Fruit fly (Drosophila melanogaster) whole organism, embryonic: ENCODE results near the gene Fpgs1.

Source experiments
- C15 ChIP-seq: fragments of 200-800 bp; sonication (Bioruptor generic); IDR thresholded peaks from 3 replicates; pipeline ENCODE4 v1.3.6; 2022; ENCODE audit warnings: missing biosample characterization, missing genetic modification characterization
- CG10147 ChIP-seq: fragments of 200-800 bp; sonication (Bioruptor generic); optimal IDR thresholded peaks from 2 replicates; lab custom pipeline; 2019; ENCODE audit warnings: missing biosample characterization, mild to moderate bottlenecking, missing genetic modification characterization, moderate library complexity
- CG10267 ChIP-seq: fragments of 200-800 bp; sonication (Bioruptor generic); optimal IDR thresholded peaks from 2 replicates; lab custom pipeline; 2018; ENCODE audit warnings: missing biosample characterization, mild to moderate bottlenecking, missing genetic modification characterization, moderate library complexity
- CG11560 ChIP-seq: fragments of 200-800 bp; sonication (Bioruptor generic); IDR thresholded peaks from 3 replicates; pipeline ENCODE4 v1.3.6; 2022; ENCODE audit warnings: missing biosample characterization, missing genetic modification characterization
- CG12942 ChIP-seq: fragments of 200-800 bp; sonication (Bioruptor generic); optimal IDR thresholded peaks from 3 replicates; lab custom pipeline; 2016; ENCODE audit warnings: missing biosample characterization, missing genetic modification characterization
- CG13287 ChIP-seq: fragments of 200-800 bp; sonication (Bioruptor generic); IDR thresholded peaks from 2 replicates; pipeline ENCODE4 v1.3.6; 2022; ENCODE audit warnings: missing biosample characterization, missing genetic modification characterization; ENCODE audit not compliant: partially characterized antibody
- CG16813 ChIP-seq: fragments of 200-800 bp; sonication (Bioruptor generic); IDR thresholded peaks from 3 replicates; pipeline ENCODE4 v1.3.6; 2022; ENCODE audit warnings: missing biosample characterization, missing genetic modification characterization; ENCODE audit not compliant: partially characterized antibody
- CG2116 ChIP-seq: fragments of 200-800 bp; sonication (Bioruptor generic); optimal IDR thresholded peaks from 3 replicates; lab custom pipeline; 2018; ENCODE audit warnings: missing biosample characterization, mild to moderate bottlenecking, missing genetic modification characterization
- CG30020 ChIP-seq: fragments of 200-800 bp; optimal IDR thresholded peaks from 2 replicates; lab custom pipeline; 2019; ENCODE audit warnings: missing biosample characterization, mild to moderate bottlenecking, missing genetic modification characterization, moderate library complexity
- CG3065 ChIP-seq: fragments of 200-800 bp; sonication (Bioruptor generic); optimal IDR thresholded peaks from 2 replicates; lab custom pipeline; 2016; ENCODE audit warnings: missing biosample characterization, missing genetic modification characterization
- CG3163 ChIP-seq: fragments of 200-800 bp; sonication (Bioruptor generic); optimal IDR thresholded peaks from 3 replicates; lab custom pipeline; 2016; ENCODE audit warnings: missing biosample characterization, missing genetic modification characterization
- CG3847 ChIP-seq: fragments of 200-800 bp; sonication (Bioruptor generic); IDR thresholded peaks from 2 replicates; pipeline ENCODE4 v1.3.6; 2022; ENCODE audit warnings: missing biosample characterization, missing genetic modification characterization
- CG4404 ChIP-seq: fragments of 200-800 bp; sonication (Bioruptor generic); IDR thresholded peaks from 2 replicates; pipeline ENCODE4 v1.3.6; 2022; ENCODE audit warnings: missing biosample characterization, missing genetic modification characterization
- CG6272 ChIP-seq: fragments of 200-800 bp; sonication (Bioruptor generic); IDR thresholded peaks from 2 replicates; pipeline ENCODE4 v1.3.6; 2022; ENCODE audit warnings: missing biosample characterization, missing genetic modification characterization
- CG6791 ChIP-seq: fragments of 200-800 bp; sonication (Bioruptor generic); IDR thresholded peaks from 3 replicates; pipeline ENCODE4 v1.3.6; 2022; ENCODE audit warnings: missing biosample characterization, missing genetic modification characterization; ENCODE audit not compliant: partially characterized antibody
- CG7987 ChIP-seq: fragments of 200-800 bp; sonication (Bioruptor generic); optimal IDR thresholded peaks from 2 replicates; lab custom pipeline; 2018; ENCODE audit warnings: missing biosample characterization, mild to moderate bottlenecking, missing genetic modification characterization, moderate library complexity
- CG8924 ChIP-seq: fragments of 200-800 bp; optimal IDR thresholded peaks from 3 replicates; lab custom pipeline; 2019; ENCODE audit warnings: missing biosample characterization, mild to moderate bottlenecking, missing genetic modification characterization, moderate library complexity
- CG9727 ChIP-seq: fragments of 200-800 bp; sonication (Bioruptor generic); optimal IDR thresholded peaks from 3 replicates; lab custom pipeline; 2017; ENCODE audit warnings: missing biosample characterization, mild to moderate bottlenecking, missing genetic modification characterization
- Dad ChIP-seq: fragments of 200-800 bp; sonication (Bioruptor generic); optimal IDR thresholded peaks from 3 replicates; lab custom pipeline; 2016; ENCODE audit warnings: missing biosample characterization, missing genetic modification characterization
- Dll ChIP-seq: fragments of 200-800 bp; sonication (Bioruptor generic); IDR thresholded peaks from 4 replicates; pipeline ENCODE4 v1.3.6; 2022; ENCODE audit warnings: missing biosample characterization, missing genetic modification characterization; ENCODE audit not compliant: partially characterized antibody
- Elba2 ChIP-seq: fragments of 200-800 bp; sonication (Bioruptor generic); optimal IDR thresholded peaks from 3 replicates; lab custom pipeline; 2016; ENCODE audit warnings: missing biosample characterization, missing genetic modification characterization
- H2.0 ChIP-seq: fragments of 200-800 bp; sonication (Bioruptor generic); IDR thresholded peaks from 2 replicates; pipeline ENCODE4 v1.3.6; 2022; ENCODE audit warnings: missing biosample characterization, missing genetic modification characterization
- HLH4C ChIP-seq: fragments of 200-800 bp; sonication (Bioruptor generic); IDR thresholded peaks from 3 replicates; pipeline ENCODE4 v1.3.6; 2022; ENCODE audit warnings: missing biosample characterization, missing genetic modification characterization; ENCODE audit not compliant: partially characterized antibody
- Myb ChIP-seq: fragments of 200-800 bp; sonication (Bioruptor generic); optimal IDR thresholded peaks from 2 replicates; lab custom pipeline; 2016; ENCODE audit warnings: missing biosample characterization, missing genetic modification characterization
- Nf-YC ChIP-seq: fragments of 200-800 bp; optimal IDR thresholded peaks from 3 replicates; lab custom pipeline; 2019; ENCODE audit warnings: missing biosample characterization, mild to moderate bottlenecking, missing genetic modification characterization, moderate library complexity
- Opbp ChIP-seq: fragments of 200-800 bp; sonication (Bioruptor generic); IDR thresholded peaks from 3 replicates; pipeline ENCODE4 v1.3.6; 2022; ENCODE audit warnings: missing biosample characterization, missing genetic modification characterization; ENCODE audit not compliant: partially characterized antibody
- Pdp1 ChIP-seq, 2 experiments: fragments of 200-800 bp; sonication (Bioruptor generic); optimal IDR thresholded peaks; 3 replicates each; lab custom pipeline; 2016; ENCODE audit warnings: missing biosample characterization in 2 of 2, missing genetic modification characterization in 2 of 2, mild to moderate bottlenecking in 1 of 2, moderate library complexity in 1 of 2
- Scr ChIP-seq: fragments of 200-800 bp; sonication (Bioruptor generic); IDR thresholded peaks from 2 replicates; pipeline ENCODE4 v1.3.6; 2022; ENCODE audit warnings: missing biosample characterization, missing genetic modification characterization; ENCODE audit not compliant: partially characterized antibody
- Ssrp ChIP-seq: fragments of 200-800 bp; sonication (Bioruptor generic); optimal IDR thresholded peaks from 2 replicates; lab custom pipeline; 2018; ENCODE audit warnings: missing biosample characterization, mild to moderate bottlenecking, missing genetic modification characterization, moderate library complexity
- Stat92E ChIP-seq, 3 experiments: fragments of >200 bp in 2 of 3; fragments of 200-800 bp in 1 of 3; sonication (Bioruptor generic) in 1 of 3; optimal IDR thresholded peaks; 2 replicates each; lab custom pipeline; 2017 to 2019; ENCODE audit warnings: missing biosample characterization in 3 of 3, missing genetic modification characterization in 3 of 3, mild to moderate bottlenecking in 1 of 3, moderate library complexity in 1 of 3
- Xbp1 ChIP-seq: fragments of 200-800 bp; sonication (Bioruptor generic); optimal IDR thresholded peaks from 3 replicates; lab custom pipeline; 2016; ENCODE audit warnings: missing biosample characterization, mild to moderate bottlenecking, missing genetic modification characterization
- YL-1 ChIP-seq: fragments of 200-800 bp; sonication (Bioruptor generic); optimal IDR thresholded peaks from 3 replicates; lab custom pipeline; 2017; ENCODE audit warnings: missing biosample characterization, mild to moderate bottlenecking, missing genetic modification characterization
- amos ChIP-seq: fragments of 200-800 bp; sonication (Bioruptor generic); IDR thresholded peaks from 2 replicates; pipeline ENCODE4 v1.3.6; 2022; ENCODE audit warnings: missing biosample characterization, missing genetic modification characterization; ENCODE audit not compliant: partially characterized antibody
- ato ChIP-seq: fragments of 200-800 bp; sonication (Bioruptor generic); IDR thresholded peaks from 2 replicates; pipeline ENCODE4 v1.3.6; 2022; ENCODE audit warnings: missing biosample characterization, missing genetic modification characterization; ENCODE audit not compliant: partially characterized antibody
- corto ChIP-seq: fragments of 200-800 bp; sonication (Bioruptor generic); optimal IDR thresholded peaks from 2 replicates; lab custom pipeline; 2016; ENCODE audit warnings: missing biosample characterization, mild to moderate bottlenecking, missing genetic modification characterization, moderate library complexity
- fd102C ChIP-seq: fragments of 200-800 bp; sonication (Bioruptor generic); optimal IDR thresholded peaks from 2 replicates; lab custom pipeline; 2018; ENCODE audit warnings: missing biosample characterization, mild to moderate bottlenecking, missing genetic modification characterization, moderate library complexity
- fd64A ChIP-seq: fragments of 200-800 bp; sonication (Bioruptor generic); optimal IDR thresholded peaks from 3 replicates; lab custom pipeline; 2018; ENCODE audit warnings: missing biosample characterization, mild to moderate bottlenecking, missing genetic modification characterization
- gfzf ChIP-seq: fragments of 200-800 bp; sonication (Bioruptor generic); optimal IDR thresholded peaks from 2 replicates; lab custom pipeline; 2016; ENCODE audit warnings: missing biosample characterization, mild to moderate bottlenecking, missing genetic modification characterization, moderate library complexity
- hb ChIP-seq: fragments of 200-800 bp; sonication (Bioruptor generic); IDR thresholded peaks from 3 replicates; pipeline ENCODE4 v1.3.6; 2022; ENCODE audit warnings: missing biosample characterization, missing genetic modification characterization; ENCODE audit not compliant: partially characterized antibody
- hbn ChIP-seq: fragments of 200-800 bp; sonication (Bioruptor generic); IDR thresholded peaks from 2 replicates; pipeline ENCODE4 v1.3.6; 2022; ENCODE audit warnings: missing biosample characterization, missing genetic modification characterization; ENCODE audit not compliant: partially characterized antibody
- insv ChIP-seq, 2 experiments: fragments of 200-800 bp; sonication (Bioruptor generic); optimal IDR thresholded peaks; 3 replicates each; lab custom pipeline; 2016 to 2018; ENCODE audit warnings: missing biosample characterization in 2 of 2, missing genetic modification characterization in 2 of 2
- kni ChIP-seq: fragments of 200-800 bp; sonication (Bioruptor generic); optimal IDR thresholded peaks from 3 replicates; lab custom pipeline; 2017; ENCODE audit warnings: mild to moderate bottlenecking, missing biosample characterization, missing genetic modification reagents, missing genetic modification characterization
- oc ChIP-seq: fragments of 200-800 bp; sonication (Bioruptor generic); optimal IDR thresholded peaks from 2 replicates; lab custom pipeline; 2018; ENCODE audit warnings: missing biosample characterization, mild to moderate bottlenecking, missing genetic modification characterization, moderate library complexity
- odd ChIP-seq: fragments of 200-800 bp; sonication (Bioruptor generic); optimal IDR thresholded peaks from 2 replicates; lab custom pipeline; 2017; ENCODE audit warnings: missing biosample characterization, mild to moderate bottlenecking, missing genetic modification characterization
- p53 ChIP-seq: fragments of 200-800 bp; sonication (Bioruptor generic); optimal IDR thresholded peaks from 2 replicates; lab custom pipeline; 2016; ENCODE audit warnings: missing biosample characterization, missing genetic modification characterization
- shn ChIP-seq: fragments of 200-800 bp; sonication (Bioruptor generic); optimal IDR thresholded peaks from 3 replicates; lab custom pipeline; 2016; ENCODE audit warnings: missing biosample characterization, missing genetic modification characterization
- stc ChIP-seq: fragments of 200-800 bp; sonication (Bioruptor generic); IDR thresholded peaks from 2 replicates; pipeline ENCODE4 v1.3.6; 2022; ENCODE audit warnings: missing biosample characterization, missing genetic modification characterization
- vvl ChIP-seq: fragments of 200-800 bp; sonication (Bioruptor generic); IDR thresholded peaks from 2 replicates; pipeline ENCODE4 v1.3.6; 2022; ENCODE audit warnings: missing biosample characterization, missing genetic modification characterization
- zen ChIP-seq: fragments of 200-800 bp; sonication (Bioruptor generic); optimal IDR thresholded peaks from 3 replicates; lab custom pipeline; 2018; ENCODE audit warnings: missing biosample characterization, mild to moderate bottlenecking, missing genetic modification characterization, moderate library complexity

Fpgs1 gene

DNA sequence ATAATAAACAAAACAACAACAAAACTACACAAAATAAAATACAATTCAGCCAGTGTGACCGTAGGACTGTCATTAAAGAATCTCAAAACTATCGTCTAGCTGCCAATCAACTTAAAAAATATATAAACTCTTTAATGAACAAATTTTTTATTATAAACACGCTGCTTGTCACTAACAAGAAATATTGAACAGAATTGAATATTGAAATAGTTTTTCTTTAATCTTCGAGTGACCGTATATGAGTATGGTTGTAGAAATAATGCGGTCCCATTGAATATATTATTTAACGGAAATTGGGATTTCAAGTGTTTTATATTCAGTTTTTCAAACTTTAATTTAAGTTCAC is 19.6 kb upstream of the Fpgs1 start, which contains the start of gene LIMK1 (continued):
- TF ChIP-seq CG9727 (GFP tag; lab: Kevin White, UChicago), result no peak
- TF ChIP-seq YL-1 (GFP tag; lab: Kevin White, UChicago), result no peak
- no peak for TF ChIP-seq shn
- TF ChIP-seq H2.0, result no peak
- TF ChIP-seq fd64A (GFP tag; lab: Kevin White, UChicago), result no peak
- no peak for TF ChIP-seq kni (GFP tag; lab: Kevin White, UChicago)
- peak; percentile 5 for TF ChIP-seq CG10147 (GFP tag; lab: Kevin White, UChicago)
- TF ChIP-seq p53, result no peak
- peak; percentile 36 for TF ChIP-seq CG30020 (tag; lab: Kevin White, UChicago)
- TF ChIP-seq stc (GFP tag; lab: Robert Waterston, UW), result no peak
- TF ChIP-seq gfzf, result peak; percentile 79
- TF ChIP-seq hb, result no peak
- TF ChIP-seq Myb (GFP tag; lab: Kevin White, UChicago), result peak; percentile 88
- no peak for TF ChIP-seq CG7987
- no peak for TF ChIP-seq CG3847 (GFP tag; lab: Robert Waterston, UW)
- peak; percentile 33; the same call in 1 of the 3 replicates for TF ChIP-seq HLH4C (GFP tag; lab: Robert Waterston, UW)
- no peak for TF ChIP-seq fd102C (GFP tag; lab: Kevin White, UChicago)
- TF ChIP-seq Xbp1 (GFP tag; lab: Kevin White, UChicago), result no peak
- TF ChIP-seq amos (GFP tag; lab: Robert Waterston, UW), result peak; percentile 56
- TF ChIP-seq Stat92E (GFP tag; optimal IDR thresholded peaks at IDR 0.05; lab: Kevin White, UChicago), result peak in 1 of 3 experiments; percentile 12
- TF ChIP-seq Pdp1 (GFP tag; optimal IDR thresholded peaks at IDR 0.05; lab: Kevin White, UChicago), result peak in 1 of 2 experiments; percentile 22
- TF ChIP-seq CG3065, result no peak
- TF ChIP-seq ato (GFP tag; lab: Robert Waterston, UW), result no peak
- TF ChIP-seq Scr, result peak; percentile 73
- TF ChIP-seq CG13287 (GFP tag; lab: Robert Waterston, UW), result peak; percentile 74
- TF ChIP-seq C15 (GFP tag; lab: Robert Waterston, UW), result no peak
- TF ChIP-seq Dll (GFP tag; lab: Robert Waterston, UW), result peak; percentile 76
- TF ChIP-seq CG16813, result peak; percentile 50; the same call in 2 of the 3 replicates
- no peak for TF ChIP-seq CG6272 (GFP tag; lab: Robert Waterston, UW)
- TF ChIP-seq vvl (GFP tag; lab: Robert Waterston, UW), result peak; percentile 40; the same call in 1 of the 2 replicates
- TF ChIP-seq Opbp (GFP tag; lab: Robert Waterston, UW), result peak; percentile 7; the same call in 1 of the 3 replicates
- TF ChIP-seq CG3163 (GFP tag; lab: Kevin White, UChicago), result no peak
- TF ChIP-seq Elba2 (GFP tag; lab: Kevin White, UChicago), result no peak
- TF ChIP-seq CG8924 (tag; lab: Kevin White, UChicago), result peak; percentile 43
- no peak for TF ChIP-seq corto (GFP tag; lab: Kevin White, UChicago)
- no peak for TF ChIP-seq CG6791 (GFP tag; lab: Robert Waterston, UW)
- TF ChIP-seq CG10267, result peak; percentile 51
- no peak for TF ChIP-seq oc
- TF ChIP-seq Nf-YC, result no peak
- no peak for TF ChIP-seq CG4404 (GFP tag; lab: Robert Waterston, UW)
- TF ChIP-seq zen, result peak; percentile 6
- no peak for TF ChIP-seq Dad
- TF ChIP-seq CG11560 (tag; lab: Robert Waterston, UW), result no peak
- peak in 1 of 2 experiments; percentile 3 for TF ChIP-seq insv (GFP tag; optimal IDR thresholded peaks at IDR 0.05; lab: Kevin White, UChicago)
- TF ChIP-seq CG12942, result no peak
- TF ChIP-seq CG2116 (GFP tag; lab: Kevin White, UChicago), result peak; percentile 60
- TF ChIP-seq Ssrp (tag; lab: Kevin White, UChicago), result no peak
- no peak; the same call in 1 of the 2 replicates for TF ChIP-seq hbn (GFP tag; lab: Robert Waterston, UW)
- TF ChIP-seq odd, result no peak
- TF ChIP-seq, all 482 proteins: peak for 45
